Worm (Caenorhabditis elegans) whole organism, L4 larva: Measurements from ENCODE around the gene F35E12.2.

ENCODE experiments used
- F37D6.2 ChIP-seq: sonication (generic microtip); optimal IDR thresholded peaks from 2 replicates; lab custom pipeline; 2016; ENCODE audit warnings: mild to moderate bottlenecking, missing genetic modification characterization, missing compliant biosample characterization
- F49E8.2 ChIP-seq: sonication (generic microtip); optimal IDR thresholded peaks from 2 replicates; lab custom pipeline; 2016; ENCODE audit warnings: missing compliant biosample characterization, mild to moderate bottlenecking, missing genetic modification characterization, borderline replicate concordance
- aly-2 ChIP-seq: sonication (generic microtip); optimal IDR thresholded peaks from 2 replicates; lab custom pipeline; 2018; ENCODE audit warnings: missing biosample characterization, missing genetic modification characterization
- ceh-28 ChIP-seq: fragments of 150-350 bp; optimal IDR thresholded peaks from 2 replicates; lab custom pipeline; 2014; ENCODE audit warnings: missing biosample characterization, missing genetic modification reagents, missing genetic modification characterization
- gei-8 ChIP-seq: fragments of 200-800 bp; sonication (Bioruptor generic); optimal IDR thresholded peaks from 2 replicates; lab custom pipeline; 2018; ENCODE audit warnings: mild to moderate bottlenecking, missing genetic modification characterization, missing compliant biosample characterization
- mdl-1 ChIP-seq, 2 experiments: fragments of 150-350 bp in 1 of 2; sonication (generic microtip) in 1 of 2; optimal IDR thresholded peaks; 2 replicates each; lab custom pipeline; 2014 to 2017; ENCODE audit warnings: missing biosample characterization in 2 of 2, missing genetic modification characterization in 2 of 2
- nhr-237 ChIP-seq: sonication (generic microtip); optimal IDR thresholded peaks from 2 replicates; lab custom pipeline; 2017; ENCODE audit warnings: missing biosample characterization, missing genetic modification characterization
- pqm-1 ChIP-seq: sonication (generic microtip); optimal IDR thresholded peaks from 2 replicates; lab custom pipeline; 2017; ENCODE audit warnings: missing biosample characterization, missing genetic modification characterization
- zag-1 ChIP-seq: fragments of 150-350 bp; optimal IDR thresholded peaks from 2 replicates; lab custom pipeline; 2014; ENCODE audit warnings: missing biosample characterization, missing genetic modification characterization

DNA sequence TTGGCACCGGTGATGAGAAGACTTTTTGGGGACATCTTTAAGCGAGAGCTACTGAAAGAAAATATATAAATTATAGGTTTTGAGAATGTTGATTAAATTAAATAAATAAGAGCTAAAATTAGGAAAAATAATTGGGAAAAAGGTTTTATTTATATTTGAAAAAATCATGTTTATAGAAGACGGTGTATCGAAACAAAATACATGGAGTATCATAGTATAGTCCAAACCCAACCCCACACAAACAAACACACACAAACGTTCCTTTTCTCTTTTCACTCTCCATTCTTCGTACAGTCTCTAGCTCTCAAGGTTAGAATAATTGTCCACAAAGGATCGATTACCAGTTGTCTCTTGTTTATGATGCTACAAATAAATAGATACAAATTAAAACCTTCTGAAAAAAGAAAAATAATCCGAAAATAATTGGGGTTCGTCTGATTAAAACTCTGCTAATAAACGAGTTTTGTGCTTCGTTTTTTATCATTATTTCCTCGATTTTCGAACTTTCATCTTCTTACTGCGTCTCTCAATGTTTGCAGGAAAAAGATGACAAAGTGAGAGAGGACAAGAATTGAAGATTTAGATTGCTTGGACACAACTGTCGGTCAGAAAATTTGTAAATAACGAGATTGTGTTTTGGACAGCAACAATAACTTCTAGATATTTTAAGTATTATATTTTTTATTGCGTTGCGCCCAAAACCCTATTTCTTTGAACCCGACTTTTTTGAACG is 31.8 kb upstream of the F35E12.2 start, which contains the start of gene F20G2.2:
- TF ChIP-seq pqm-1 (no peak), gei-8 (GFP tag; lab: Kevin White, UChicago) (no peak), nhr-237 (tag; lab: Kevin White, UChicago) (no peak), F49E8.2 (tag; lab: Kevin White, UChicago) (no peak), aly-2 (tag; lab: Kevin White, UChicago) (no peak), zag-1 (tag; lab: Kevin White, UChicago) (no peak), F37D6.2 (tag; lab: Kevin White, UChicago) (no peak), ceh-28 (tag; lab: Kevin White, UChicago) (no peak), mdl-1 (tag; optimal IDR thresholded peaks at IDR 0.05; lab: Kevin White, UChicago) (no peak)
